Fruit fly (Drosophila melanogaster): ENCODE results near the gene CG46339.
A peak's percentile ranks its signal among the peaks of the same experiment; 100 is the strongest.

Gene CG46339

DNA sequence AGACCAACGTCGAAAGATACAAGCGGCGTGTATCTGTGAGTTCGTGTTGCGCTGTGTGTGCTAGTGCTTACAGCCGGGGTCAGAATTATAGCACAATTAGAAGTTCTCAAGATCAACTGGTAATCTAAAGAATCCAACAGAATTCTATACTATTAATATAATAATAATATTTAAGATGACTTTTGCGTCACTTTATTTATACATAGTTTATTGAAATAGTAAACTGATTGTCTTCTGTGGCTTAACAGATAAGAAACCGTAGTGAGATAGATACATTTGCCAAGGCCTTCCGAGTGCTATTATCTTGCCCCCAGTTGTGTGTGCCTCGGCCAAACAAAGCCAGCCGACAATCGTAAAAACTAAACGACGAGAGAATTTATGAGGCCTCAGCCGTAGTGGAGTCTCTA lies 29.3 kb upstream of the CG46339 start (continued):
- peak; percentile 28; the same call in 1 of the 3 replicates for TF ChIP-seq CG2199 (GFP tag; IDR thresholded peaks at IDR 0.05)
- no peak for TF ChIP-seq CG12769 (tag; optimal IDR thresholded peaks at IDR 0.05)
- TF ChIP-seq fd96Cb (tag; optimal IDR thresholded peaks at IDR 0.05): peak; percentile 73
- TF ChIP-seq inv (GFP tag; IDR thresholded peaks at IDR 0.05; ENCODE audit: partially characterized antibody): no peak
- no peak for TF ChIP-seq CG15479 (GFP tag; optimal IDR thresholded peaks at IDR 0.05)
- peak; percentile 41 for TF ChIP-seq odd (GFP tag; optimal IDR thresholded peaks at IDR 0.05)
- TF ChIP-seq Nf-YB (GFP tag; optimal IDR thresholded peaks at IDR 0.05): peak; percentile 70
- TF ChIP-seq nom (GFP tag; optimal IDR thresholded peaks at IDR 0.05): peak; percentile 72
- peak; percentile 49 for TF ChIP-seq CG5180 (GFP tag; optimal IDR thresholded peaks at IDR 0.05)
- peak; percentile 58 for TF ChIP-seq CG9437 (GFP tag; optimal IDR thresholded peaks at IDR 0.05)
- TF ChIP-seq Drgx (GFP tag; IDR thresholded peaks at IDR 0.05): peak; percentile 74
- TF ChIP-seq CG11560 (tag; IDR thresholded peaks at IDR 0.05): 0 out of 3 replicates have a peak, but pooled peaks have one; percentile 36
- TF ChIP-seq chn (GFP tag; optimal IDR thresholded peaks at IDR 0.05): peak; percentile 36
- no peak for TF ChIP-seq NC2β (GFP tag; optimal IDR thresholded peaks at IDR 0.05)
- TF ChIP-seq CG4282 (GFP tag; optimal IDR thresholded peaks at IDR 0.05): no peak
- TF ChIP-seq CG15011 (GFP tag; optimal IDR thresholded peaks at IDR 0.05): no peak
- TF ChIP-seq Six4 (GFP tag; optimal IDR thresholded peaks at IDR 0.05): peak; percentile 41
- TF ChIP-seq CG17328 (GFP tag; IDR thresholded peaks at IDR 0.05): peak; percentile 68
- TF ChIP-seq bsh (GFP tag; optimal IDR thresholded peaks at IDR 0.05): peak; percentile 80 to 85
- TF ChIP-seq CG10959 (GFP tag; IDR thresholded peaks at IDR 0.05): peak; percentile 72
- peak; percentile 43 for TF ChIP-seq Chrac-16 (GFP tag; optimal IDR thresholded peaks at IDR 0.05)
- TF ChIP-seq CG9609 (GFP tag; optimal IDR thresholded peaks at IDR 0.05): no peak
- no peak for TF ChIP-seq jumu (GFP tag; optimal IDR thresholded peaks at IDR 0.05)
- TF ChIP-seq CG7786 (GFP tag; optimal IDR thresholded peaks at IDR 0.05): no peak
- no peak for TF ChIP-seq Hmx (GFP tag; optimal IDR thresholded peaks at IDR 0.05)
- TF ChIP-seq corto (GFP tag; optimal IDR thresholded peaks at IDR 0.05): no peak
- TF ChIP-seq CG8944 (GFP tag; optimal IDR thresholded peaks at IDR 0.05): no peak
- TF ChIP-seq CG4404 (GFP tag; IDR thresholded peaks at IDR 0.05): peak; percentile 77
- TF ChIP-seq zfh1 (GFP tag; IDR thresholded peaks at IDR 0.05): peak; percentile 59; the same call in 1 of the 3 replicates
- TF ChIP-seq CG17361 (GFP tag; IDR thresholded peaks at IDR 0.05): peak; percentile 74
- no peak for TF ChIP-seq CG14860 (GFP tag; IDR thresholded peaks at IDR 0.05; ENCODE audit: partially characterized antibody)
- TF ChIP-seq Scr (GFP tag; IDR thresholded peaks at IDR 0.05; ENCODE audit: partially characterized antibody): no peak
- peak; percentile 45; the same call in 1 of the 2 replicates for TF ChIP-seq ranshi (GFP tag; IDR thresholded peaks at IDR 0.05)
- no peak for TF ChIP-seq CG2120 (GFP tag; optimal IDR thresholded peaks at IDR 0.05)
- TF ChIP-seq hth (optimal IDR thresholded peaks at IDR 0.05): no peak
- TF ChIP-seq CG12236 (GFP tag; optimal IDR thresholded peaks at IDR 0.05): no peak
- no peak for TF ChIP-seq CG5245 (GFP tag; optimal IDR thresholded peaks at IDR 0.05)
- TF ChIP-seq CG9797 (GFP tag; optimal IDR thresholded peaks at IDR 0.05): no peak
- peak; percentile 31 for TF ChIP-seq CG2875 (GFP tag; optimal IDR thresholded peaks at IDR 0.05)
- TF ChIP-seq Med (GFP tag): peak; percentile 75
- peak; percentile 72 for TF ChIP-seq PHDP (tag; optimal IDR thresholded peaks at IDR 0.05)
- TF ChIP-seq CG4854 (GFP tag; optimal IDR thresholded peaks at IDR 0.05): no peak
- 0 out of 3 replicates have a peak, but pooled peaks have one; percentile 49 for TF ChIP-seq CG7357 (GFP tag; IDR thresholded peaks at IDR 0.05)
- TF ChIP-seq CG2712 (tag; optimal IDR thresholded peaks at IDR 0.05): peak; percentile 88
- TF ChIP-seq toy (GFP tag; IDR thresholded peaks at IDR 0.05): no peak
- TF ChIP-seq wdn (GFP tag; IDR thresholded peaks at IDR 0.05): no peak; the same call in 1 of the 2 replicates
- TF ChIP-seq CG7372 (GFP tag; IDR thresholded peaks at IDR 0.05): peak; percentile 59
- no peak for TF ChIP-seq p53 (GFP tag; optimal IDR thresholded peaks at IDR 0.05)
- peak; percentile 56 for TF ChIP-seq wor (GFP tag; IDR thresholded peaks at IDR 0.05)
- TF ChIP-seq en (GFP tag; optimal IDR thresholded peaks at IDR 0.05): no peak
- TF ChIP-seq abd-A (tag; optimal IDR thresholded peaks at IDR 0.05): peak; percentile 13
